Fruit fly (Drosophila melanogaster): Measurements from ENCODE around the gene aay.
A peak's percentile ranks its signal among the peaks of the same experiment; 100 is the strongest.

The aay gene

dm6 chr3L:9399855-9400254 lies 23.2 kb upstream of the aay start:
- no peak for TF ChIP-seq CG4820 (GFP tag; optimal IDR thresholded peaks at IDR 0.05)
- no peak for TF ChIP-seq CG18764 (GFP tag; optimal IDR thresholded peaks at IDR 0.05)
- TF ChIP-seq Atf6 (GFP tag; IDR thresholded peaks at IDR 0.05) = 0 out of 2 replicates have a peak, but pooled peaks have one; percentile 30
- no peak for TF ChIP-seq nerfin-1 (tag; optimal IDR thresholded peaks at IDR 0.05)
- 0 out of 2 replicates have a peak, but pooled peaks have one; percentile 9 for TF ChIP-seq bbx (GFP tag; IDR thresholded peaks at IDR 0.05; ENCODE audit: partially characterized antibody)
- no peak for TF ChIP-seq tna (GFP tag; IDR thresholded peaks at IDR 0.05; ENCODE audit: partially characterized antibody)
- TF ChIP-seq slbo (GFP tag; IDR thresholded peaks at IDR 0.05) = no peak

DNA sequence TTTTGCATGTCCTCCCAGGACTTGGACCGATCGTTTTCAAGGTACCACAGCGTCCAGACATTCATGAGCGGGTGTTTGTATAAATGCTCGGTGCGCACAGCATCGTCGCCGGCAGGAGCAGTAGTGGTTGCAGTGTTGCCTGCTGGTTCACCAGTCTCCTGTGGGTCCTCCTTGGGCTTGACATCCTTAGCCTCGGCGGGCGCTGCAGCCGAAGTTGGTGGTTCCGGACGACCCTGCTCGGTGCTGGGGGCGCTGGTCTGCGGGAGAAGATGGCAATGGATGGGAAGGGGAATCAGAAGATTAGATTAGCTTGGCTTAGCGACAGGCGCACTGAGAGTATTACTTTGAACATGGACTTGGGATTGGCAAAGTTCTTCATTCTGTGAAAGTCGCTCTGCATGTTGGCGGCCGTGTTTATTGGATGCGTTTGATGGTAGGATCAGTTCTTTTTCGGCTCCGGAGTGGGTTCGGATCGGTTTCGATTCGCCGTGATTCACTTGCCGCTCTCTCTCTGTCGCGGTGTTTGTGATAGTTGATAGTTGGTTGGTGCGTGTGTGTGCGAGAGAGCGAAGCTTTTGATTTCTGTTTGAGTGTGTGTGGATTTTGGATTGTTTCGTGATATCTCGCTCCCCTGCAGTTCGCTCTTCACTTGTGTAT lies 22.2 kb upstream of the aay start:
- peak; percentile 20 for TF ChIP-seq CHES-1-like (GFP tag; optimal IDR thresholded peaks at IDR 0.05)
- TF ChIP-seq sr (GFP tag; IDR thresholded peaks at IDR 0.05) = 0 out of 3 replicates have a peak, but pooled peaks have one; percentile 17
- TF ChIP-seq CG10543 (GFP tag; optimal IDR thresholded peaks at IDR 0.05) = no peak
- peak; percentile 71 for TF ChIP-seq Med (GFP tag)
- TF ChIP-seq Hmr (GFP tag; optimal IDR thresholded peaks at IDR 0.05) = no peak
- peak; percentile 60 for TF ChIP-seq CG15514 (GFP tag; optimal IDR thresholded peaks at IDR 0.05)
- no peak for TF ChIP-seq Usf (GFP tag; optimal IDR thresholded peaks at IDR 0.05)
- TF ChIP-seq Trl (optimal IDR thresholded peaks at IDR 0.05) = peak; percentile 55 to 74
- TF ChIP-seq Trl (GFP tag; optimal IDR thresholded peaks at IDR 0.05) = no peak
- TF ChIP-seq z (GFP tag; IDR thresholded peaks at IDR 0.05) = no peak
- peak; percentile 84 for TF ChIP-seq cg (GFP tag; optimal IDR thresholded peaks at IDR 0.05)
- peak; percentile 26 for TF ChIP-seq kay (GFP tag; optimal IDR thresholded peaks at IDR 0.05)
- peak; percentile 67; the same call in 2 of the 4 replicates for TF ChIP-seq chinmo (GFP tag; IDR thresholded peaks at IDR 0.05; ENCODE audit: partially characterized antibody)
- TF ChIP-seq so (GFP tag; IDR thresholded peaks at IDR 0.05) = no peak
- TF ChIP-seq CG32767 (GFP tag; IDR thresholded peaks at IDR 0.05) = no peak
- TF ChIP-seq Atf-2 (GFP tag; optimal IDR thresholded peaks at IDR 0.05) = no peak
- TF ChIP-seq CG1832 (GFP tag; optimal IDR thresholded peaks at IDR 0.05) = peak; percentile 3
- TF ChIP-seq CG12744 (GFP tag; optimal IDR thresholded peaks at IDR 0.05) = no peak
- peak; percentile 71 for TF ChIP-seq sens (GFP tag)
- no peak for TF ChIP-seq gce (GFP tag; IDR thresholded peaks at IDR 0.05)
- TF ChIP-seq CG14050 (GFP tag; IDR thresholded peaks at IDR 0.05) = peak; percentile 74; the same call in 2 of the 3 replicates

- TF ChIP-seq sens-2 (GFP tag; IDR thresholded peaks at IDR 0.05) (no peak), Atf6 (GFP tag; IDR thresholded peaks at IDR 0.05) (0 out of 2 replicates have a peak, but pooled peaks have one; percentile 13), stc (GFP tag; IDR thresholded peaks at IDR 0.05) (peak; percentile 13; the same call in 1 of the 2 replicates), exex (tag; optimal IDR thresholded peaks at IDR 0.05) (peak; percentile 26), Trl (optimal IDR thresholded peaks at IDR 0.05) (peak; percentile 91 to 96), Trl (GFP tag; optimal IDR thresholded peaks at IDR 0.05) (peak; percentile 40), kni (GFP tag; optimal IDR thresholded peaks at IDR 0.05) (peak; percentile 39), sug (tag; optimal IDR thresholded peaks at IDR 0.05) (peak; percentile 76), vvl (GFP tag; IDR thresholded peaks at IDR 0.05) (peak; percentile 85), CG32767 (GFP tag; IDR thresholded peaks at IDR 0.05) (peak; percentile 22; the same call in 1 of the 2 replicates), D (optimal IDR thresholded peaks at IDR 0.05) (peak; percentile 6), D (GFP tag; optimal IDR thresholded peaks at IDR 0.05) (no peak), chm (GFP tag; IDR thresholded peaks at IDR 0.05) (peak; percentile 59; the same call in 1 of the 2 replicates), Ptx1 (GFP tag; IDR thresholded peaks at IDR 0.05) (no peak), yki (optimal IDR thresholded peaks at IDR 0.05) (peak; percentile 55), GATAe (GFP tag; conservative IDR thresholded peaks at IDR 0.05) (no peak), cwo (GFP tag; optimal IDR thresholded peaks at IDR 0.05) (peak; percentile 13), br (optimal IDR thresholded peaks at IDR 0.05) (no peak), BtbVII (GFP tag; optimal IDR thresholded peaks at IDR 0.05) (peak; percentile 85), CG8924 (tag; optimal IDR thresholded peaks at IDR 0.05) (peak; percentile 20), MBD-R2 (GFP tag; IDR thresholded peaks at IDR 0.05) (peak; percentile 20; the same call in 1 of the 2 replicates), CG34224 (GFP tag; IDR thresholded peaks at IDR 0.05; ENCODE audit: partially characterized antibody) (peak; percentile 7; the same call in 1 of the 3 replicates), sqz (GFP tag; optimal IDR thresholded peaks at IDR 0.05) (peak; percentile 22), CG1832 (GFP tag; optimal IDR thresholded peaks at IDR 0.05) (peak; percentile 85)
Observed at dm6 chr3L:9401354-9402156, 21.5 kb upstream of the aay start.

Measured in whole organism, embryonic.